Fruit fly (Drosophila melanogaster) whole organism, adult: Measurements from ENCODE around the gene Gr93a.

Source experiments
- CG11617 ChIP-seq: fragments of 200-800 bp; sonication (Bioruptor generic); optimal IDR thresholded peaks from 2 replicates; lab custom pipeline; 2017; ENCODE audit warnings: mild to moderate bottlenecking, missing biosample characterization, missing genetic modification reagents, missing genetic modification characterization
- CG12768 ChIP-seq: fragments of 200-800 bp; sonication (Bioruptor generic); optimal IDR thresholded peaks from 2 replicates; lab custom pipeline; 2017; ENCODE audit warnings: missing biosample characterization, missing genetic modification characterization, mild to moderate bottlenecking, moderate library complexity, missing genetic modification reagents
- CG14711 ChIP-seq: fragments of 200-800 bp; sonication (Bioruptor generic); optimal IDR thresholded peaks from 2 replicates; lab custom pipeline; 2018; ENCODE audit warnings: missing biosample characterization, mild to moderate bottlenecking, missing genetic modification characterization, moderate library complexity
- CG1620 ChIP-seq: fragments of 200-800 bp; sonication (Bioruptor generic); optimal IDR thresholded peaks from 2 replicates; lab custom pipeline; 2016; ENCODE audit warnings: missing biosample characterization, missing genetic modification characterization
- CG33017 ChIP-seq: fragments of 200-800 bp; sonication (Bioruptor generic); optimal IDR thresholded peaks from 2 replicates; lab custom pipeline; 2018; ENCODE audit warnings: missing biosample characterization, mild to moderate bottlenecking, missing genetic modification characterization, moderate library complexity
- CG5204 ChIP-seq: fragments of 200-800 bp; sonication (Bioruptor generic); optimal IDR thresholded peaks from 2 replicates; lab custom pipeline; 2016; ENCODE audit warnings: missing biosample characterization, missing genetic modification characterization
- CG7045 ChIP-seq: fragments of 200-800 bp; sonication (Bioruptor generic); optimal IDR thresholded peaks from 2 replicates; lab custom pipeline; 2017; ENCODE audit warnings: missing biosample characterization, mild to moderate bottlenecking, missing genetic modification characterization
- CG7101 ChIP-seq: fragments of 200-800 bp; sonication (Bioruptor generic); optimal IDR thresholded peaks from 2 replicates; lab custom pipeline; 2018; ENCODE audit warnings: missing biosample characterization, mild to moderate bottlenecking, missing genetic modification characterization, moderate library complexity
- Clk ChIP-seq: fragments of 200-800 bp; sonication (Bioruptor generic); optimal IDR thresholded peaks from 2 replicates; lab custom pipeline; 2017; ENCODE audit warnings: missing biosample characterization, missing genetic modification characterization
- Crg-1 ChIP-seq: fragments of 200-800 bp; sonication (Bioruptor generic); optimal IDR thresholded peaks from 2 replicates; lab custom pipeline; 2016; ENCODE audit warnings: missing biosample characterization, missing genetic modification characterization
- Hr96 ChIP-seq: fragments of 200-800 bp; sonication (Bioruptor generic); optimal IDR thresholded peaks from 2 replicates; lab custom pipeline; 2016; ENCODE audit warnings: missing biosample characterization, missing genetic modification characterization
- Mnt ChIP-seq: fragments of 200-800 bp; sonication (Bioruptor generic); optimal IDR thresholded peaks from 2 replicates; lab custom pipeline; 2016; ENCODE audit warnings: missing biosample characterization, mild to moderate bottlenecking, missing genetic modification characterization
- bab1 ChIP-seq: fragments of 200-800 bp; sonication (Bioruptor generic); optimal IDR thresholded peaks from 3 replicates; lab custom pipeline; 2019; ENCODE audit warnings: missing biosample characterization, mild to moderate bottlenecking, missing genetic modification characterization, moderate library complexity
- cic ChIP-seq: fragments of 200-800 bp; sonication (Bioruptor generic); optimal IDR thresholded peaks from 2 replicates; lab custom pipeline; 2017; ENCODE audit warnings: missing biosample characterization, mild to moderate bottlenecking, missing genetic modification characterization, moderate library complexity
- cnc ChIP-seq, 2 experiments: fragments of >200 bp; optimal IDR thresholded peaks; 2 replicates each; lab custom pipeline; 2017
- kay ChIP-seq: fragments of 200-800 bp; sonication (Bioruptor generic); peaks from one replicate; lab custom pipeline; 2016; ENCODE audit warnings: missing biosample characterization, missing genetic modification characterization, borderline replicate concordance
- ovo ChIP-seq: fragments of 200-800 bp; sonication (Bioruptor generic); optimal IDR thresholded peaks from 2 replicates; lab custom pipeline; 2016; ENCODE audit warnings: missing biosample characterization, missing genetic modification characterization
- pad ChIP-seq: fragments of 200-800 bp; sonication (Bioruptor generic); optimal IDR thresholded peaks from 3 replicates; lab custom pipeline; 2017; ENCODE audit warnings: missing biosample characterization, missing genetic modification characterization, mild to moderate bottlenecking, moderate library complexity, missing genetic modification reagents
- tj ChIP-seq: fragments of 200-800 bp; sonication (Bioruptor generic); optimal IDR thresholded peaks from 3 replicates; lab custom pipeline; 2017; ENCODE audit warnings: missing biosample characterization, mild to moderate bottlenecking, missing genetic modification characterization, moderate library complexity
- toe ChIP-seq: fragments of 200-800 bp; sonication (Bioruptor generic); optimal IDR thresholded peaks from 2 replicates; lab custom pipeline; 2016; ENCODE audit warnings: missing biosample characterization, missing genetic modification characterization

Gr93a gene

DNA sequence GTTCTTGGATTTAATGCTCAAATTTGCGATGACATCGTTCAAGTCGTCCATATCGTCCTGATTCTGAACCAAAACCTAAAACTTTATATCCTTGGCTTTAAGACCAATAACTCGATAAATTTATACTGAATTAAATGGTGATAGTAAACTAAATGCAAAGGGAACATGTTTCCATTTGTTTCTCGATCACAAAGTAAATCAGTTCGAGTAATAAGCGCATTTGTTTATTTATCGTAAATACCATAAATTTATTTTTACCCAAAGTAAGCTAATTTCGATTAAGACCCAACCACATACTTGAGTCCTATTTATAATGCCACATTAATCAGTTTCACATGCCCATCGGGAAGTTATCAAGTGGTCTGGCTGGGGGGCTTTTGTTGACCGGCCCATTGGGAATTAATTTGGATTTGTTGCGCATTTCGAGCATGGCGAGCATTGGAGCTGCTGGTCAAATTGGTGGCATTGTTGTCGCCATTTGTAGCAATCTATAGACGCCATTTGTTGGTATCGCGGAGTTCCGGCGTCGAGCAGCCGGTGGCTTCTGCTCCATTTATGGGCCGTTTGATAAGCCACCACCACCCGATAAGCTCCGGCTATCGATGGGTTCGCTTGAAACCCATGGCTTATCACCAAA is 37.3 kb downstream of the Gr93a start, which contains the start of gene CG31174:
Gene CG31174, minus strand, starts transcription at position 51 of the 637 bp plus-strand sequence.
- TF ChIP-seq CG7045 (GFP tag; lab: Kevin White, UChicago) (no peak), kay (GFP tag; lab: Kevin White, UChicago) (peak; percentile 53), CG33017 (tag; lab: Kevin White, UChicago) (no peak), Clk (GFP tag; lab: Kevin White, UChicago) (no peak)

DNA sequence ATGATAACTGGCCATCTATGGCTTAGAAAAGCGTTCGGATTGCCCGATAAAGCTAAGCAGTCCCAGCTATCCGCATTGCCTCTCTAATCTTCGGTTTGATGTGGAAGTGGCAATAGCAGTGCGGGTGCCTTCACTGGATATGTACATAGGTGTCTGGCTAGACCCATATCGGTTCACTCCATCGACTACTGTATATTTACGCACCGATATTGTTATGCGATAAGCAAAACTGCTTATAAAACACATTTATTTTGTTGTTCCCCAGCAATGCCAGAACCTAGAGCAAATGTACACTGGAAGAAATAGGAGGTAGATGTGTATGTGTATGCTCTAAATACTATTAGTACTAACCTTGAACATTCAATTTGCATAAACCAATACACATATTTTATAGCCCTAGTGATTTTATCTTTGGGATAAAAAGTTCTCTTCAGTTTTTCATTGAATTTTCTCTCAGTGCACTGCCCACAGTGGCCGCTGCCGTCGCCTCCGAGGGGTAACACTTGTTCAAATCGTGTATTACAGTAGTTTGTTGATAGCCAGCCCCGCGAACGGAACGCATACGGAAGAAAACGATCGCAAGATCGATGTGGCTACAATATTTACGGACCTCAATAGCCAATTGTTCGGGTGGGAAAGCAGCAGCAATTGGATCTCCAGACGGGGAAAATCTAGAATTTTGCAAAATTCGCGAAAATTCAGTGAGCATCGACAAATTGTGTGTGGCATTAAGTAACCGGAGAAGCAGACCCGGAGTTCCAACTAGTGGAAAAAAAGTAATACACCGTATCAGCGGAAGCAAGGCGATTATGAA is 38.1 kb downstream of the Gr93a start, which contains the start of gene CG31431:
Gene CG31431, plus strand, starts transcription at position 524 of the 814 bp plus-strand sequence.
- TF ChIP-seq CG7045 (GFP tag; lab: Kevin White, UChicago) (peak; percentile 97), CG1620 (GFP tag; lab: Kevin White, UChicago) (peak; percentile 86), CG12768 (GFP tag; lab: Kevin White, UChicago) (peak; percentile 95), tj (GFP tag; lab: Kevin White, UChicago) (peak; percentile 90), bab1 (GFP tag; lab: Kevin White, UChicago) (peak; percentile 98), kay (GFP tag; lab: Kevin White, UChicago) (peak; percentile 97), cnc (optimal IDR thresholded peaks at IDR 0.05; lab: Kevin White, UChicago) (no peak), CG14711 (tag; lab: Kevin White, UChicago) (peak; percentile 90), ovo (GFP tag; lab: Kevin White, UChicago) (peak; percentile 87), Crg-1 (GFP tag; lab: Kevin White, UChicago) (peak; percentile 88), cic (peak; percentile 90), CG11617 (peak; percentile 96), pad (peak; percentile 93), Hr96 (peak; percentile 95), CG33017 (tag; lab: Kevin White, UChicago) (peak; percentile 93), CG5204 (GFP tag; lab: Kevin White, UChicago) (peak; percentile 95), Clk (GFP tag; lab: Kevin White, UChicago) (peak; percentile 94), CG7101 (tag; lab: Kevin White, UChicago) (peak; percentile 96), Mnt (GFP tag; lab: Kevin White, UChicago) (peak; percentile 88), toe (peak; percentile 91)

DNA sequence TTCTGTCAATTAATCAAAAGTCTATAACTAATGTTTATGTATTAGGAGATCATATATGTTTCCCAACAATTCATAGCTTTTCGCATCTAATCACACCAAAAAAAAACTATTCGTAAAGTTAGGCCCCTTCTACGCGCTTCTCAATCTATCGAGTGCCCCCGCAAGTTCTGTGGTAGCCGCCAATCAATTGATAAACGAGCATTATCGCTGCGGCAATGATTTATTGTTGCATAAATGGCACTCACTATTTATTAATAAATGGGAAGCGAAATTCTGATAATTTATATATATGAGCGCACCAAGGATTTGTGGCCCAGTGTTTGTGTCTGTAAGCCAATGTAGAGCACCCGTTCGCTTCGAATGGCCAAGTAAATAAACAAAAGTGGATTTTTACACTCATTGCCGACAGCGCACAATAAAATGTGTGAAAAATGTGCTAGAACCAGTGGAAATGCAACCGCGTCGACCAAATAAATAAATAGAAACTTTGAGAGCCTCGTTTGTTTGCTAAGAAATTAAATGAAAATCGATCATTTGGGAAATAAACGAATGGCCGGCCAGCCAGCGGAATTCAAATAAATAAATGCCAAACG is 39.1 kb downstream of the Gr93a start:
- TF ChIP-seq bab1 (GFP tag; lab: Kevin White, UChicago) (no peak), cnc (optimal IDR thresholded peaks at IDR 0.05; lab: Kevin White, UChicago) (no peak), kay (GFP tag; lab: Kevin White, UChicago) (peak; percentile 72), Clk (GFP tag; lab: Kevin White, UChicago) (no peak), cic (peak; percentile 52), CG5204 (GFP tag; lab: Kevin White, UChicago) (no peak), ovo (GFP tag; lab: Kevin White, UChicago) (no peak)

DNA sequence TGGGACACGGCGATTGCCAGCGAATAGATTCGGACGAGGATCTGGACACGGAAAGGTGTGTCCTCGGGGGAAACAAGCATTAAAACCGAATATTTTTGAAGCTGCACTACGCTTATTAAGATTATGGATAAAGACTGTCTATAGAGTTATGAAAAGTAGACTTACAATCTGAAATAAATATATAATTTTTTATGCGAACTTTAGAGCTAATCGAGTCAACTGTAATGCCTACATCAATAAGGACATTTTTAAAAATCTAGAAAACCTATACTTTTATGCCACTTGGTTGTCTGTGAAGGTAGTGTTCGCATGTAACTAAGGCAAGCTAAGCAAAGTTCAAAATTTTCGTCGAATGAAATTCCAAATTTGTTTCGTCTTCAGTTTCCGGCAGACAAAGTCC is 41.1 kb downstream of the Gr93a start, which contains the start of gene CG31178:
Gene CG31178, plus strand, starts transcription at position 301 of the 400 bp plus-strand sequence.
- TF ChIP-seq CG1620 (GFP tag; lab: Kevin White, UChicago) (no peak), CG33017 (tag; lab: Kevin White, UChicago) (no peak), kay (GFP tag; lab: Kevin White, UChicago) (peak; percentile 34)

DNA sequence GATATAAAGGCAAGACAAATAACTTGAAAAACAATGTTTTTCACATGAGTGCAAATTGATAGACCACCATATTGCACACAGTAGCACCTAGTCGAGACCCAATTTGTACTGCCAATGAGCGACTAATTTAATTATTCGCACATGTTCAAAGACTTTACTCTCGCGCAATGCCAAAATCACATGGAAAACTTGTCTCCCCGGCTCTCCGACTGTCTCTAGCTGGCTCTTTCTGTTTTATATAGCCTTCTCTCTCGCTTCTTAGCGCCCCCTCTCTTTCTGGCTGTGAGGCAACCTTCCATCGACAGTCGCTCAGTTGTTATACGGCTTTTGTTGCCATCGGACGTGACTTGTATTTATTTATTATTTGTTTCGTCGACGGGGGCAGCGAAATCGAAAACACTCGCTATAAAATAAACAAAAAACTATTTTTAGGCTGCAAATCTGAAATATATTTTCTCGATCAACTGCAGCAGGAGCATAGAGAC is 42.7 kb downstream of the Gr93a start, which contains the start of gene CG6656:
Gene CG6656, plus strand, starts transcription at position 312 of the 485 bp plus-strand sequence.
- TF ChIP-seq CG7045 (GFP tag; lab: Kevin White, UChicago) (peak; percentile 17), toe (no peak), CG5204 (GFP tag; lab: Kevin White, UChicago) (no peak), cic (peak; percentile 9), CG14711 (tag; lab: Kevin White, UChicago) (peak; percentile 28), ovo (GFP tag; lab: Kevin White, UChicago) (no peak), bab1 (GFP tag; lab: Kevin White, UChicago) (peak; percentile 5), CG11617 (peak; percentile 8), pad (no peak), CG12768 (GFP tag; lab: Kevin White, UChicago) (peak; percentile 22), kay (GFP tag; lab: Kevin White, UChicago) (no peak), CG1620 (GFP tag; lab: Kevin White, UChicago) (no peak), Mnt (GFP tag; lab: Kevin White, UChicago) (peak; percentile 90), Crg-1 (GFP tag; lab: Kevin White, UChicago) (no peak), CG33017 (tag; lab: Kevin White, UChicago) (peak; percentile 12), CG7101 (tag; lab: Kevin White, UChicago) (no peak), cnc (optimal IDR thresholded peaks at IDR 0.05; lab: Kevin White, UChicago) (no peak), tj (GFP tag; lab: Kevin White, UChicago) (no peak), Clk (GFP tag; lab: Kevin White, UChicago) (no peak), Hr96 (peak; percentile 58)
